Worm (Caenorhabditis elegans) whole organism, L3 larva: ENCODE data around the gene mthf-1.

Experiments used
- ZK546.5 ChIP-seq: sonication (generic microtip); optimal IDR thresholded peaks from 2 replicates; lab custom pipeline; 2017; ENCODE audit warnings: missing biosample characterization, missing genetic modification characterization
- aly-2 ChIP-seq: fragments of 150-350 bp; optimal IDR thresholded peaks from 2 replicates; lab custom pipeline; 2014; ENCODE audit warnings: missing biosample characterization, missing genetic modification characterization
- ama-1 ChIP-seq: fragments of 150-350 bp; optimal IDR thresholded peaks from 2 replicates; lab custom pipeline; 2018
- ceh-28 ChIP-seq: fragments of 150-350 bp; optimal IDR thresholded peaks from 2 replicates; lab custom pipeline; 2014; ENCODE audit warnings: missing biosample characterization, missing genetic modification reagents, missing genetic modification characterization
- ceh-82 ChIP-seq: fragments of 150-350 bp; optimal IDR thresholded peaks from 2 replicates; lab custom pipeline; 2014; ENCODE audit warnings: missing biosample characterization, missing genetic modification characterization
- egl-27 ChIP-seq: sonication (generic microtip); optimal IDR thresholded peaks from 4 replicates; lab custom pipeline; 2017; ENCODE audit warnings: missing biosample characterization, missing genetic modification reagents, missing genetic modification characterization
- elt-2 ChIP-seq: sonication (generic microtip); optimal IDR thresholded peaks from 2 replicates; lab custom pipeline; 2016; ENCODE audit warnings: missing genetic modification reagents, mild to moderate bottlenecking, missing genetic modification characterization, missing compliant biosample characterization
- elt-3 ChIP-seq, 3 experiments: fragments of 150-350 bp in 1 of 3; sonication (generic microtip) in 2 of 3; optimal IDR thresholded peaks; 2 replicates in 2 of 3; 4 replicates in 1 of 3; lab custom pipeline; 2014 to 2017; ENCODE audit warnings: missing biosample characterization in 3 of 3, missing genetic modification characterization in 3 of 3
- fkh-2 ChIP-seq: fragments of 150-350 bp; optimal IDR thresholded peaks from 2 replicates; lab custom pipeline; 2014; ENCODE audit warnings: missing biosample characterization, missing genetic modification reagents, missing genetic modification characterization
- fos-1 ChIP-seq: fragments of 150-350 bp; optimal IDR thresholded peaks from 2 replicates; lab custom pipeline; 2014; ENCODE audit warnings: missing biosample characterization, missing genetic modification characterization
- hmg-11 ChIP-seq: sonication (generic microtip); optimal IDR thresholded peaks from 2 replicates; lab custom pipeline; 2016; ENCODE audit warnings: missing genetic modification characterization, missing compliant biosample characterization
- jun-1 ChIP-seq: fragments of 150-350 bp; optimal IDR thresholded peaks from 2 replicates; lab custom pipeline; 2014; ENCODE audit warnings: missing biosample characterization, missing genetic modification reagents, missing genetic modification characterization
- lin-15B ChIP-seq: fragments of 150-350 bp; optimal IDR thresholded peaks from 2 replicates; lab custom pipeline; 2014; ENCODE audit warnings: missing biosample characterization, missing genetic modification characterization
- lin-39 ChIP-seq: fragments of 150-350 bp; optimal IDR thresholded peaks from 2 replicates; lab custom pipeline; 2018; ENCODE audit warnings: missing biosample characterization, missing genetic modification reagents, missing genetic modification characterization
- lsy-12 ChIP-seq: sonication (generic microtip); optimal IDR thresholded peaks from 2 replicates; lab custom pipeline; 2016; ENCODE audit warnings: mild to moderate bottlenecking, missing genetic modification characterization, missing compliant biosample characterization
- mml-1 ChIP-seq: fragments of 150-350 bp; sonication (generic microtip); optimal IDR thresholded peaks from 3 replicates; lab custom pipeline; 2014; ENCODE audit warnings: missing biosample characterization, missing genetic modification characterization
- nhr-11 ChIP-seq: fragments of 150-350 bp; optimal IDR thresholded peaks from 2 replicates; lab custom pipeline; 2014; ENCODE audit warnings: missing biosample characterization, missing genetic modification characterization
- nhr-12 ChIP-seq: fragments of 150-350 bp; optimal IDR thresholded peaks from 2 replicates; lab custom pipeline; 2014; ENCODE audit warnings: missing biosample characterization, missing genetic modification characterization
- nhr-25 ChIP-seq: sonication (generic microtip); optimal IDR thresholded peaks from 2 replicates; lab custom pipeline; 2017; ENCODE audit warnings: missing biosample characterization, missing genetic modification characterization
- nhr-43 ChIP-seq: sonication (generic microtip); optimal IDR thresholded peaks from 2 replicates; lab custom pipeline; 2016; ENCODE audit warnings: mild to moderate bottlenecking, missing genetic modification characterization, missing compliant biosample characterization; ENCODE audit not compliant: poor library complexity, severe bottlenecking
- nhr-67 ChIP-seq: fragments of 150-350 bp; optimal IDR thresholded peaks from 2 replicates; lab custom pipeline; 2014; ENCODE audit warnings: missing biosample characterization, missing genetic modification characterization
- nhr-76 ChIP-seq: fragments of 150-350 bp; sonication (generic microtip); optimal IDR thresholded peaks from 5 replicates; lab custom pipeline; 2014; ENCODE audit warnings: missing biosample characterization, missing genetic modification characterization
- nhr-77 ChIP-seq: fragments of 150-350 bp; optimal IDR thresholded peaks from 2 replicates; lab custom pipeline; 2014; ENCODE audit warnings: missing biosample characterization, missing genetic modification characterization
- pqm-1 ChIP-seq: fragments of 150-350 bp; optimal IDR thresholded peaks from 2 replicates; lab custom pipeline; 2017; ENCODE audit warnings: missing biosample characterization, missing genetic modification characterization, inconsistent platforms
- snpc-4 ChIP-seq: fragments of 150-350 bp; optimal IDR thresholded peaks from 2 replicates; lab custom pipeline; 2014; ENCODE audit warnings: missing biosample characterization, missing genetic modification characterization
- tbx-2 ChIP-seq: sonication (generic microtip); optimal IDR thresholded peaks from 2 replicates; lab custom pipeline; 2016; ENCODE audit warnings: mild to moderate bottlenecking, missing genetic modification characterization, missing compliant biosample characterization
- ztf-4 ChIP-seq: fragments of 150-350 bp; optimal IDR thresholded peaks from 2 replicates; lab custom pipeline; 2014; ENCODE audit warnings: missing biosample characterization, missing genetic modification characterization

mthf-1 gene

ce11 chrII:7773427-7773993, 4.1 kb downstream of the mthf-1 start:
- peak; percentile 88 for TF ChIP-seq nhr-43 (tag; lab: Kevin White, UChicago)
- TF ChIP-seq elt-2 = peak; percentile 15
- no peak for TF ChIP-seq ceh-82
- peak in 1 of 3 experiments; percentile 15 for TF ChIP-seq elt-3 (tag; optimal IDR thresholded peaks at IDR 0.05; lab: Kevin White, UChicago)
- peak; percentile 52 for TF ChIP-seq ama-1 (lab: Kevin White, UChicago)
- peak; percentile 50 for TF ChIP-seq tbx-2 (tag; lab: Kevin White, UChicago)
- TF ChIP-seq lsy-12 (tag; lab: Kevin White, UChicago) = no peak

DNA sequence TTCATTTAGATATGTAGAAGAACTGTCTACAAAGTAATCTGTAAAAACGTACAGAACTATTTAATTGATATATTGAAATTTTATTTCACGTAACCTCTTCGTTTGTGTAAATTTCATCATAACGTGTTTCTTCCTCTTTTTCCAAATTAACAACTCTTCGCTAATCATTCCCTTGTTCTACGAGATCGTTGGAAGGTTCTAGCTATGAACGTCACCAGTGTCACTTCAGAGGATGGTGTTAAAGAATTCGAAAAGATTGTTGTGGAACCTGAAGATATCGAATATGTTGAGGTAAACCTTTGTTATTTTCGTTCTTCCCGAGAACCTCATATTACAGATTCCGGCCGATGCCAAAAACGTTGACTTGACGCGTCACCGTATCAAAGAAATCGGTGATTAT, 5.2 kb downstream of the mthf-1 start, which contains the start of gene C06A8.6:
C06A8.6 (plus strand) TSS at position 89 of the 400 bp plus-strand sequence.
- no peak for TF ChIP-seq hmg-11 (tag; lab: Kevin White, UChicago)
- no peak for TF ChIP-seq nhr-76
- TF ChIP-seq snpc-4 = no peak
- TF ChIP-seq nhr-11 (tag; lab: Kevin White, UChicago) = no peak
- TF ChIP-seq egl-27 (tag; lab: Kevin White, UChicago) = no peak
- no peak for TF ChIP-seq lin-15B (tag; lab: Kevin White, UChicago)
- no peak for TF ChIP-seq ama-1 (lab: Kevin White, UChicago)
- no peak for TF ChIP-seq ZK546.5 (tag; lab: Kevin White, UChicago)
- TF ChIP-seq ztf-4 = no peak
- no peak for TF ChIP-seq pqm-1
- TF ChIP-seq fos-1 (tag; lab: Kevin White, UChicago) = no peak
- no peak for TF ChIP-seq mml-1 (tag; lab: Kevin White, UChicago)

- TF ChIP-seq ama-1 (lab: Kevin White, UChicago) (no peak), fkh-2 (tag; lab: Kevin White, UChicago) (no peak), aly-2 (tag; lab: Kevin White, UChicago) (no peak), elt-3 (tag; optimal IDR thresholded peaks at IDR 0.05; lab: Kevin White, UChicago) (no peak), nhr-77 (tag; lab: Kevin White, UChicago) (no peak)
Observed at ce11 chrII:7771917-7772316, 5.7 kb downstream of the mthf-1 start, which contains the start of gene C06A8.8. Gene C06A8.8, minus strand, starts transcription at chrII:7772017.

- TF ChIP-seq mml-1 (tag; lab: Kevin White, UChicago) (no peak), ceh-82 (no peak)
Observed at ce11 chrII:7770253-7770652, 7.4 kb downstream of the mthf-1 start.

DNA sequence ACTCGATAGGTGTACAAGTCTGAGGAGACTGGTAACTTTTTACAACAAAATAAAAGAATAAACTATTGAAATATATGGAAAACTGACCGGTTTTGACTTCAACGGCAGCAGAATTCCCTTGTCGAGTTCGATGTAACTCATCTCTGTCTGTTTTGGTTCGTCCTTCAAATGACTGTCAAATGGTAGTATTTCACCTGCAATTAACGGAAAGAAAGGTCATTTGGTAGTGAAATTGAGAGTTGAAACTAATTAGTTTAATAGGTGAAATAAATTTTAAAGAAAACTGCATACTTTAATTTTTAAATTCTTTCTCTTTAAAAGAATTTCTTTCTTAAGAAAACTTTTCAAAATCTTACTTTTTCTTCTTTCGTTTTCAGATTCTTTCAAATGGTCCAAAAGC, 8.4 kb downstream of the mthf-1 start:
- no peak for TF ChIP-seq snpc-4
- no peak for TF ChIP-seq nhr-12 (tag; lab: Kevin White, UChicago)
- TF ChIP-seq jun-1 = no peak

- TF ChIP-seq nhr-76 (no peak), ceh-82 (no peak)
Observed at ce11 chrII:7765456-7765855, 12.2 kb downstream of the mthf-1 start, which contains the start of gene srh-39. Gene srh-39, minus strand, starts transcription at chrII:7765556.

- TF ChIP-seq ZK546.5 (tag; lab: Kevin White, UChicago) = no peak
- TF ChIP-seq egl-27 (tag; lab: Kevin White, UChicago) = no peak
- TF ChIP-seq jun-1 = no peak
- no peak for TF ChIP-seq fos-1 (tag; lab: Kevin White, UChicago)
- no peak for TF ChIP-seq nhr-25
- no peak for TF ChIP-seq nhr-77 (tag; lab: Kevin White, UChicago)
- no peak for TF ChIP-seq elt-2
- TF ChIP-seq tbx-2 (tag; lab: Kevin White, UChicago) = no peak
- no peak for TF ChIP-seq ama-1 (lab: Kevin White, UChicago)
- no peak for TF ChIP-seq nhr-76
- no peak for TF ChIP-seq nhr-11 (tag; lab: Kevin White, UChicago)
- no peak for TF ChIP-seq lin-39
- TF ChIP-seq hmg-11 (tag; lab: Kevin White, UChicago) = no peak
- no peak for TF ChIP-seq ceh-28 (tag; lab: Kevin White, UChicago)
- no peak for TF ChIP-seq pqm-1
- TF ChIP-seq nhr-67 = no peak
Observed at ce11 chrII:7763569-7763968, 14.1 kb downstream of the mthf-1 start, which contains the start of gene B0228.9. Gene B0228.9, minus strand, starts transcription at chrII:7763669.
